Worm (Caenorhabditis elegans) whole organism, midembryonic: ENCODE results near the gene lsm-5.
"Not testable (repeated sequence)": the region's sequence is repeated elsewhere in the genome, so short reads cannot be mapped to it uniquely, and the experiment has no call there.

Experiments used
- T22C8.4 ChIP-seq: fragments of 200-800 bp; sonication (Bioruptor generic); IDR thresholded peaks from 2 replicates; pipeline ENCODE4 v1.3.6; 2022; ENCODE audit warnings: missing genetic modification characterization, missing compliant biosample characterization
- ztf-29 ChIP-seq: fragments of 200-800 bp; sonication (Bioruptor generic); IDR thresholded peaks from 2 replicates; pipeline ENCODE4 v1.3.6; 2022; ENCODE audit warnings: missing genetic modification reagents, missing genetic modification characterization, missing compliant biosample characterization

ce11 chrV:15590183-15590667 is 20.0 kb downstream of the lsm-5 start, which contains the start of gene F28F8.7:
- TF ChIP-seq ztf-29; T22C8.4 (GFP tag; lab: Robert Waterston, UW): not testable (repeated sequence)
